Worm (Caenorhabditis elegans): Measurements from ENCODE around the gene Y45G5AM.9.
A peak's percentile ranks its signal among the peaks of the same experiment; 100 is the strongest.

The Y45G5AM.9 gene

ce11 chrV:4181272-4181671 lies 13.2 kb downstream of the Y45G5AM.9 start:
- TF ChIP-seq xbp-1 (tag; optimal IDR thresholded peaks at IDR 0.05) (no peak), nhr-20 (tag; optimal IDR thresholded peaks at IDR 0.05) (no peak), unc-98 (GFP tag; IDR thresholded peaks at IDR 0.05) (no peak), egl-13 (tag; optimal IDR thresholded peaks at IDR 0.05) (no peak), zag-1 (tag; optimal IDR thresholded peaks at IDR 0.05) (no peak), C34B4.2 (tag; optimal IDR thresholded peaks at IDR 0.05) (no peak), ces-1 (GFP tag; optimal IDR thresholded peaks at IDR 0.05) (no peak), mdl-1 (tag; optimal IDR thresholded peaks at IDR 0.05) (no peak), swsn-7 (tag; optimal IDR thresholded peaks at IDR 0.05) (no peak), unc-130 (tag; optimal IDR thresholded peaks at IDR 0.05) (no peak), lin-35 (GFP tag; optimal IDR thresholded peaks at IDR 0.05) (no peak), jun-1 (tag; optimal IDR thresholded peaks at IDR 0.05) (no peak), sup-37 (GFP tag; optimal IDR thresholded peaks at IDR 0.05) (no peak)

ce11 chrV:4175624-4176023 lies 18.8 kb downstream of the Y45G5AM.9 start, which contains the start of the genes coh-4 and pid-5:
Gene coh-4 (minus strand): TSS chrV:4175640.
Gene pid-5 (plus strand): TSS chrV:4175882.
- TF ChIP-seq tlp-1 (tag; optimal IDR thresholded peaks at IDR 0.05), result no peak

DNA sequence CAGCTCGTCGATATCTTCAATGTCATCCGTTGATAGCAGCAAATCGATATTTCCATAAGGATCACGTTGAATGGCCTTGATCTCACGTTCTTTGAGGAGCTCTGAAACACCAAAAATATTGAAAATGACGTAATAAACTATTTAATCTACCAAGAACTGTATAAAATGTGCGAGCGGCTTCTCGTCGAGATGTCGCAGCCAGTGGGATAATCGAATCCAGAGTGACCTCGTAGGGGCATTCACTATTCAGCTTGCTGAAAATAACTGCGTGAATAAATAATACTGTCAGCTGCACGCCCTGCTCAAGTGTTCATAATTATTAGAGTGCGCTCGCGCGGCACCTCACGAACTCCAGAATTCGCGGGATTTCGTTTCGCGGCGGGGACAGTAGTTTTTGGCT lies 24.3 kb downstream of the Y45G5AM.9 start, which contains the start of gene Y45G5AM.7:
TSS of gene Y45G5AM.7 (minus strand) at position 101 of the 400 bp plus-strand sequence.
- TF ChIP-seq ama-1 (optimal IDR thresholded peaks at IDR 0.05), result no peak
- TF ChIP-seq ces-1 (GFP tag; optimal IDR thresholded peaks at IDR 0.05), result no peak
- TF ChIP-seq efl-1 (optimal IDR thresholded peaks at IDR 0.05), result no peak
- TF ChIP-seq efl-1 (GFP tag; optimal IDR thresholded peaks at IDR 0.05 in 1 of 2), result peak in 1 of 2 experiments; percentile 68
- TF ChIP-seq mep-1 (tag; optimal IDR thresholded peaks at IDR 0.05), result no peak

ce11 chrV:4169658-4170057 lies 24.8 kb downstream of the Y45G5AM.9 start:
- TF ChIP-seq ceh-90 (tag; optimal IDR thresholded peaks at IDR 0.05) (no peak), lin-13 (GFP tag; optimal IDR thresholded peaks at IDR 0.05) (no peak), dpl-1 (GFP tag; optimal IDR thresholded peaks at IDR 0.05) (peak in 2 of 3 experiments; percentile 25 to 54), efl-1 (optimal IDR thresholded peaks at IDR 0.05) (peak; percentile 29 to 31), efl-1 (GFP tag; optimal IDR thresholded peaks at IDR 0.05 in 1 of 2) (peak; percentile 41 to 94), ces-1 (GFP tag; optimal IDR thresholded peaks at IDR 0.05) (no peak), ets-5 (GFP tag; IDR thresholded peaks at IDR 0.05) (no peak), lin-39 (tag; optimal IDR thresholded peaks at IDR 0.05) (no peak), mep-1 (tag; optimal IDR thresholded peaks at IDR 0.05) (no peak), lin-35 (GFP tag; optimal IDR thresholded peaks at IDR 0.05) (peak in 1 of 2 experiments; percentile 60), snpc-4 (tag; optimal IDR thresholded peaks at IDR 0.05) (no peak), nhr-237 (tag; optimal IDR thresholded peaks at IDR 0.05) (no peak), nhr-20 (tag; optimal IDR thresholded peaks at IDR 0.05) (no peak), nhr-11 (tag; optimal IDR thresholded peaks at IDR 0.05) (no peak), lin-15B (tag; optimal IDR thresholded peaks at IDR 0.05) (peak; percentile 37), mef-2 (tag; optimal IDR thresholded peaks at IDR 0.05) (no peak), skn-1 (tag; optimal IDR thresholded peaks at IDR 0.05) (no peak), alr-1 (tag; optimal IDR thresholded peaks at IDR 0.05; ENCODE audit: borderline replicate concordance) (no peak), F16B12.6 (tag; optimal IDR thresholded peaks at IDR 0.05) (no peak), nhr-77 (tag; optimal IDR thresholded peaks at IDR 0.05) (no peak), hlh-4 (tag; optimal IDR thresholded peaks at IDR 0.05) (no peak), ama-1 (optimal IDR thresholded peaks at IDR 0.05) (no peak), blmp-1 (tag; optimal IDR thresholded peaks at IDR 0.05) (no peak), ceh-8 (GFP tag; optimal IDR thresholded peaks at IDR 0.05) (no peak), unc-86 (tag; optimal IDR thresholded peaks at IDR 0.05) (no peak), C34B4.2 (tag; optimal IDR thresholded peaks at IDR 0.05) (no peak), ceh-82 (tag; optimal IDR thresholded peaks at IDR 0.05) (no peak), fkh-10 (GFP tag; optimal IDR thresholded peaks at IDR 0.05) (no peak), nhr-71 (tag; optimal IDR thresholded peaks at IDR 0.05) (no peak)
